Fruit fly (Drosophila melanogaster) whole organism, wandering third instar larva: ENCODE data around the gene CG9356.

Experiments used
- Dif ChIP-seq: fragments of 200-275, 200-300 bp; sonication (Bioruptor generic); optimal IDR thresholded peaks from 2 replicates; lab custom pipeline; 2018; ENCODE audit warnings: missing biosample characterization, missing genetic modification characterization; ENCODE audit not compliant: partially characterized antibody
- Hr83 ChIP-seq: fragments of 200-300 bp; sonication (Bioruptor generic); optimal IDR thresholded peaks from 2 replicates; lab custom pipeline; 2016; ENCODE audit warnings: missing biosample characterization, mild to moderate bottlenecking, missing genetic modification characterization, moderate library complexity; ENCODE audit not compliant: poor library complexity, severe bottlenecking
- Rel ChIP-seq, 2 experiments: fragments of 200-800 bp; sonication (Bioruptor generic) in 1 of 2; optimal IDR thresholded peaks; 2 replicates in 1 of 2; 3 replicates in 1 of 2; lab custom pipeline; 2016 to 2019; ENCODE audit warnings: mild to moderate bottlenecking in 2 of 2, missing biosample characterization in 2 of 2, missing genetic modification characterization in 2 of 2, moderate library complexity in 1 of 2
- br ChIP-seq: fragments of 200-800 bp; sonication (Bioruptor generic); optimal IDR thresholded peaks from 2 replicates; lab custom pipeline; 2016; ENCODE audit warnings: missing biosample characterization, missing genetic modification characterization
- dl ChIP-seq, 2 experiments: fragments of 175-275, 200-275 bp in 1 of 2; fragments of 200-275 bp in 1 of 2; sonication (Bioruptor generic); optimal IDR thresholded peaks; lab custom pipeline; 2018; ENCODE audit warnings: mild to moderate bottlenecking in 2 of 2, missing biosample characterization in 2 of 2, missing genetic modification characterization in 2 of 2, moderate library complexity in 2 of 2; ENCODE audit not compliant: partially characterized antibody in 2 of 2, insufficient read depth in 1 of 2
- lola ChIP-seq: fragments of >200 bp; optimal IDR thresholded peaks from 2 replicates; lab custom pipeline; 2017; ENCODE audit warnings: missing biosample characterization, missing genetic modification characterization

CG9356 gene

DNA sequence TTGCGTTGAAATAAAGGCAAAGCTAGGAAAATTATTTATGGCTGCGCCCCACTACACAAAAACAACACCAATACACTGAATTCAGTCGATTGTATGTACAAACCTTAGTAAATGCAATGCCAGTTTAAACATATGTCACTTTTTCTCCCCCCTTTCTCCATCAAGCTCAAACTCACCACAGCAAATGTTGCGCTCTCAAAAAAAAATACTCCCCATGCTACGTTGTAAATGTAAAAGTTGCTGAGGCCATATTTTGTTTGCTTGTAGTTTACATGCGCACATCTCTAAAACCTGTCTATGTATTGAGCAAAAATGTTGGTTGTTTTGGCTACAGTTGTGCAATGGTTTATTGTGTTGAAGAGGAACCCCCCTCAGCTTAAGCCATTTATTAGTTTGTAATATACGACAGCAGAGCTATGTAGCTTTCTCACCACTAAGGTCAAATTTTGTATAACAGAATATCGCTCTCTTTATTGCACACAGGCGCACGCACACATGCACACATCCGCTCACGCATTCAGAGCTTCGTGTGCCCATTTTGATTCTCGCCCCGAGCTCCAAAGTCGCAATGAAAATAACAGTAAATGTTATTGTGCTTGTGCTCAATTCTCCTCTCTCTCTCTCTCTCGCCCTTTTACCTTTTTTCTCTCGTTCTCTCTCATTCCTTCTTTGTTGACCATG, 51.3 kb downstream of the CG9356 start:
- peak; percentile 10 for TF ChIP-seq Hr83 (GFP tag; lab: Kevin White, UChicago)
- peak; percentile 33 to 61 for TF ChIP-seq dl (GFP tag; optimal IDR thresholded peaks at IDR 0.05; lab: Kevin White, UChicago; ENCODE audit: insufficient read depth in 1 of 2, partially characterized antibody in 2 of 2)
- no peak for TF ChIP-seq br (GFP tag; lab: Kevin White, UChicago)
- no peak for TF ChIP-seq lola
- no peak for TF ChIP-seq Rel (GFP tag; optimal IDR thresholded peaks at IDR 0.05; lab: Kevin White, UChicago)
- peak; percentile 10 for TF ChIP-seq Rel (tag; optimal IDR thresholded peaks at IDR 0.05; lab: Kevin White, UChicago)
- peak; percentile 65 for TF ChIP-seq Dif
